Fruit fly (Drosophila melanogaster) whole organism, prepupa: ENCODE measurements around the gene Mgat4a.

ENCODE experiments used
- Blimp-1 ChIP-seq: fragments of 200-800 bp; sonication (Bioruptor generic); optimal IDR thresholded peaks from 3 replicates; lab custom pipeline; 2017; ENCODE audit warnings: missing biosample characterization, missing genetic modification characterization, mild to moderate bottlenecking, moderate library complexity, missing genetic modification reagents
- CG10631 ChIP-seq: fragments of 200-800 bp; sonication (Bioruptor generic); optimal IDR thresholded peaks from 2 replicates; lab custom pipeline; 2016; ENCODE audit warnings: missing biosample characterization, missing genetic modification characterization
- CG10669 ChIP-seq: fragments of 200-800 bp; sonication (Bioruptor generic); optimal IDR thresholded peaks from 3 replicates; lab custom pipeline; 2018; ENCODE audit warnings: missing biosample characterization, mild to moderate bottlenecking, missing genetic modification characterization, moderate library complexity
- CG11294 ChIP-seq: fragments of 200-800 bp; sonication (Bioruptor generic); IDR thresholded peaks from 2 replicates; pipeline ENCODE4 v1.3.6; 2022; ENCODE audit warnings: missing biosample characterization, missing genetic modification characterization
- CG11762 ChIP-seq: fragments of 200-800 bp; sonication (Bioruptor generic); optimal IDR thresholded peaks from 3 replicates; lab custom pipeline; 2016; ENCODE audit warnings: missing biosample characterization, missing genetic modification characterization; ENCODE audit not compliant: insufficient read depth
- CG11902 ChIP-seq: fragments of 200-800 bp; sonication (Bioruptor generic); optimal IDR thresholded peaks from 3 replicates; lab custom pipeline; 2016; ENCODE audit warnings: missing biosample characterization, missing genetic modification characterization
- CG15336 ChIP-seq: fragments of 200-800 bp; sonication (Bioruptor generic); IDR thresholded peaks from 2 replicates; pipeline ENCODE4 v1.3.6; 2022; ENCODE audit warnings: missing biosample characterization, missing genetic modification characterization
- CG1621 ChIP-seq: fragments of 200-800 bp; sonication (Bioruptor generic); optimal IDR thresholded peaks from 3 replicates; lab custom pipeline; 2018; ENCODE audit warnings: missing biosample characterization, mild to moderate bottlenecking, missing genetic modification characterization
- CG3032 ChIP-seq: fragments of 200-800 bp; optimal IDR thresholded peaks from 2 replicates; lab custom pipeline; 2019; ENCODE audit warnings: missing biosample characterization, mild to moderate bottlenecking, missing genetic modification characterization, moderate library complexity
- CG32006 ChIP-seq: fragments of 200-800 bp; sonication (Bioruptor generic); optimal IDR thresholded peaks from 3 replicates; lab custom pipeline; 2017; ENCODE audit warnings: missing biosample characterization, mild to moderate bottlenecking, missing genetic modification characterization
- CG34406 ChIP-seq: fragments of 200-800 bp; sonication (Bioruptor generic); optimal IDR thresholded peaks from 3 replicates; lab custom pipeline; 2016; ENCODE audit warnings: missing biosample characterization, missing genetic modification characterization
- CG3919 ChIP-seq: fragments of 200-800 bp; sonication (Bioruptor generic); optimal IDR thresholded peaks from 3 replicates; lab custom pipeline; 2016; ENCODE audit warnings: missing biosample characterization, missing genetic modification characterization
- CG4318 ChIP-seq: fragments of 200-800 bp; sonication (Bioruptor generic); optimal IDR thresholded peaks from 3 replicates; lab custom pipeline; 2017; ENCODE audit warnings: missing biosample characterization, mild to moderate bottlenecking, missing genetic modification characterization
- CG6163 ChIP-seq: fragments of 200-800 bp; sonication (Bioruptor generic); IDR thresholded peaks from 3 replicates; pipeline ENCODE4 v1.3.6; 2022; ENCODE audit warnings: missing biosample characterization, missing genetic modification characterization
- CG6276 ChIP-seq: fragments of 200-800 bp; sonication (Bioruptor generic); optimal IDR thresholded peaks from 2 replicates; lab custom pipeline; 2017; ENCODE audit warnings: missing biosample characterization, mild to moderate bottlenecking, missing genetic modification characterization
- CG6792 ChIP-seq: fragments of 200-800 bp; sonication (Bioruptor generic); optimal IDR thresholded peaks from 3 replicates; lab custom pipeline; 2016; ENCODE audit warnings: missing biosample characterization, missing genetic modification characterization
- CG6808 ChIP-seq: fragments of 200-800 bp; sonication (Bioruptor generic); optimal IDR thresholded peaks from 3 replicates; lab custom pipeline; 2017; ENCODE audit warnings: missing biosample characterization, missing genetic modification characterization, mild to moderate bottlenecking, moderate library complexity, missing genetic modification reagents
- CG6854 ChIP-seq: fragments of 200-800 bp; sonication (Bioruptor generic); optimal IDR thresholded peaks from 2 replicates; lab custom pipeline; 2017; ENCODE audit warnings: missing biosample characterization, mild to moderate bottlenecking, missing genetic modification characterization
- CG7368 ChIP-seq: fragments of 200-800 bp; sonication (Bioruptor generic); optimal IDR thresholded peaks from 3 replicates; lab custom pipeline; 2016; ENCODE audit warnings: missing biosample characterization, missing genetic modification characterization
- CG8632 ChIP-seq: fragments of 200-800 bp; sonication (Bioruptor generic); optimal IDR thresholded peaks from 3 replicates; lab custom pipeline; 2016; ENCODE audit warnings: missing biosample characterization, missing genetic modification characterization
- CG9139 ChIP-seq: fragments of 200-800 bp; sonication (Bioruptor generic); optimal IDR thresholded peaks from 3 replicates; lab custom pipeline; 2017; ENCODE audit warnings: missing biosample characterization, mild to moderate bottlenecking, missing genetic modification characterization
- Eip78C ChIP-seq: fragments of 200-800 bp; sonication (Bioruptor generic); peaks from one replicate; lab custom pipeline; 2016; ENCODE audit warnings: missing biosample characterization, missing genetic modification characterization
- Eip93F ChIP-seq: fragments of 200-800 bp; sonication (Bioruptor generic); optimal IDR thresholded peaks from 2 replicates; lab custom pipeline; 2016; ENCODE audit warnings: missing biosample characterization, mild to moderate bottlenecking, missing genetic modification characterization
- Gug ChIP-seq: fragments of 200-800 bp; sonication (Bioruptor generic); IDR thresholded peaks from 2 replicates; pipeline ENCODE4 v1.3.6; 2022; ENCODE audit warnings: missing biosample characterization, missing genetic modification characterization
- Hr39 ChIP-seq: fragments of 200-800 bp; sonication (Bioruptor generic); optimal IDR thresholded peaks from 2 replicates; lab custom pipeline; 2016; ENCODE audit warnings: missing biosample characterization, missing genetic modification characterization
- Hr4 ChIP-seq: fragments of 200-800 bp; sonication (Bioruptor generic); optimal IDR thresholded peaks from 3 replicates; lab custom pipeline; 2016; ENCODE audit warnings: missing biosample characterization, missing genetic modification characterization
- Lpt ChIP-seq: fragments of 200-800 bp; sonication (Bioruptor generic); optimal IDR thresholded peaks from 3 replicates; lab custom pipeline; 2016; ENCODE audit warnings: missing biosample characterization, missing genetic modification characterization
- Met ChIP-seq: fragments of 200-800 bp; sonication (Bioruptor generic); optimal IDR thresholded peaks from 3 replicates; lab custom pipeline; 2016; ENCODE audit warnings: missing biosample characterization, missing genetic modification characterization
- OdsH ChIP-seq: fragments of 200-800 bp; sonication (Bioruptor generic); optimal IDR thresholded peaks from 3 replicates; lab custom pipeline; 2016; ENCODE audit warnings: missing biosample characterization, missing genetic modification characterization
- Sox102F ChIP-seq: fragments of 200-800 bp; sonication (Bioruptor generic); optimal IDR thresholded peaks from 2 replicates; lab custom pipeline; 2016; ENCODE audit warnings: missing biosample characterization, mild to moderate bottlenecking, missing genetic modification characterization
- Sox14 ChIP-seq: fragments of 200-800 bp; sonication (Bioruptor generic); optimal IDR thresholded peaks from 3 replicates; lab custom pipeline; 2016; ENCODE audit warnings: missing biosample characterization, missing genetic modification characterization
- Sox15 ChIP-seq: fragments of 200-800 bp; sonication (Bioruptor generic); optimal IDR thresholded peaks from 3 replicates; lab custom pipeline; 2016; ENCODE audit warnings: missing biosample characterization, missing genetic modification characterization
- acj6 ChIP-seq: fragments of 200-800 bp; sonication (Bioruptor generic); optimal IDR thresholded peaks from 3 replicates; lab custom pipeline; 2016; ENCODE audit warnings: missing biosample characterization, missing genetic modification characterization
- cyc ChIP-seq: fragments of 200-800 bp; sonication (Bioruptor generic); optimal IDR thresholded peaks from 3 replicates; lab custom pipeline; 2016; ENCODE audit warnings: missing biosample characterization, missing genetic modification characterization
- dsx ChIP-seq: fragments of 200-800 bp; optimal IDR thresholded peaks from 3 replicates; lab custom pipeline; 2019; ENCODE audit warnings: missing biosample characterization, mild to moderate bottlenecking, missing genetic modification characterization, moderate library complexity; ENCODE audit not compliant: poor library complexity, severe bottlenecking
- eg ChIP-seq: fragments of 200-800 bp; sonication (Bioruptor generic); IDR thresholded peaks from 3 replicates; pipeline ENCODE4 v1.3.6; 2022; ENCODE audit warnings: missing biosample characterization, missing genetic modification characterization
- esn ChIP-seq: fragments of 200-800 bp; sonication (Bioruptor generic); optimal IDR thresholded peaks from 2 replicates; lab custom pipeline; 2016; ENCODE audit warnings: missing biosample characterization, mild to moderate bottlenecking, missing genetic modification characterization, moderate library complexity
- fd59A ChIP-seq: fragments of 200-800 bp; sonication (Bioruptor generic); optimal IDR thresholded peaks from 2 replicates; lab custom pipeline; 2017; ENCODE audit warnings: missing biosample characterization, mild to moderate bottlenecking, missing genetic modification characterization, missing genetic modification reagents
- fd85E ChIP-seq: fragments of 200-800 bp; sonication (Bioruptor generic); optimal IDR thresholded peaks from 3 replicates; lab custom pipeline; 2016; ENCODE audit warnings: missing biosample characterization, missing genetic modification characterization
- net ChIP-seq: fragments of 200-800 bp; sonication (Bioruptor generic); optimal IDR thresholded peaks from 3 replicates; lab custom pipeline; 2016; ENCODE audit warnings: missing biosample characterization, missing genetic modification characterization
- salr ChIP-seq, 2 experiments: fragments of 200-800 bp; sonication (Bioruptor generic); optimal IDR thresholded peaks; 3 replicates each; lab custom pipeline; 2016 to 2018; ENCODE audit warnings: missing biosample characterization in 2 of 2, missing genetic modification characterization in 2 of 2, mild to moderate bottlenecking in 1 of 2
- spab ChIP-seq: fragments of 200-800 bp; sonication (Bioruptor generic); optimal IDR thresholded peaks from 2 replicates; lab custom pipeline; 2017; ENCODE audit warnings: missing biosample characterization, mild to moderate bottlenecking, missing genetic modification characterization, missing genetic modification reagents
- ss ChIP-seq, 2 experiments: fragments of 200-800 bp; sonication (Bioruptor generic); optimal IDR thresholded peaks; 2 replicates in 1 of 2; 3 replicates in 1 of 2; lab custom pipeline; 2017 to 2018; ENCODE audit warnings: mild to moderate bottlenecking in 2 of 2, missing biosample characterization in 2 of 2, missing genetic modification characterization in 2 of 2, moderate library complexity in 1 of 2
- svp ChIP-seq: fragments of 200-800 bp; sonication (Bioruptor generic); peaks from one replicate; lab custom pipeline; 2016; ENCODE audit warnings: missing biosample characterization, missing genetic modification characterization
- topi ChIP-seq: fragments of 200-800 bp; sonication (Bioruptor generic); optimal IDR thresholded peaks from 3 replicates; lab custom pipeline; 2016; ENCODE audit warnings: missing biosample characterization, missing genetic modification characterization
- vri ChIP-seq: fragments of 200-800 bp; sonication (Bioruptor generic); optimal IDR thresholded peaks from 3 replicates; lab custom pipeline; 2016; ENCODE audit warnings: missing biosample characterization, mild to moderate bottlenecking, missing genetic modification characterization

Mgat4a gene

DNA sequence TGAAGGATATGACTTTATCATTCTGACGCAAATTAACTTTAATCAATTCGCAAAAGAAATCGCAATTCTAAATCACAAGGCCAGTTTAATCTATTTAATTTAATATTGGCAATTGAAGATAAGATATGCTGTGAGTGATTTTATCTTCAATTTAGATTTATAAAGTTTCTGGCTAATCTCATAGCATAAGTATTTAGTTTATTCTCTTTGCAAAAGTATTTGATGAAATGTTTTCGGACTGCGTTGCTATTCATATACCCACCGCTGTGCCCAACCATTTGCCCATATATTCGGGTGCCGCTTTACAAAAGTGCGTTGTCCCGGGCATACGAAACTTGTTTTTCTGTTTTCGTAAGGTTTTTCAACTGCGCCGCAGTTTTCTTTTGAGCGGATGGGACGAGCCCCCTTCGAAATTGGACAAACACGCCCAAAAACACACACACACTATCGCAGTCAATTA, 23.2 kb downstream of the Mgat4a start (continued):
- peak; percentile 41 for TF ChIP-seq CG9139 (GFP tag; lab: Kevin White, UChicago)
- peak; percentile 69 for TF ChIP-seq CG1621 (tag; lab: Kevin White, UChicago)
- peak; percentile 84 for TF ChIP-seq svp (GFP tag; lab: Kevin White, UChicago)
- TF ChIP-seq esn (GFP tag; lab: Kevin White, UChicago): peak; percentile 84
- peak; percentile 78 for TF ChIP-seq CG3919 (GFP tag; lab: Kevin White, UChicago)
- TF ChIP-seq Lpt (GFP tag; lab: Kevin White, UChicago): peak; percentile 61
- TF ChIP-seq eg (GFP tag; lab: Robert Waterston, UW): peak; percentile 83
- TF ChIP-seq Sox14 (GFP tag; lab: Kevin White, UChicago): peak; percentile 79
- peak; percentile 11 for TF ChIP-seq CG6854 (GFP tag; lab: Kevin White, UChicago)
- TF ChIP-seq CG7368 (GFP tag; lab: Kevin White, UChicago): peak; percentile 71
- TF ChIP-seq CG34406 (GFP tag; lab: Kevin White, UChicago): peak; percentile 80
- peak; percentile 92 for TF ChIP-seq CG32006 (GFP tag; lab: Kevin White, UChicago)
- TF ChIP-seq OdsH (GFP tag; lab: Kevin White, UChicago): peak; percentile 87
- peak; percentile 62; the same call in 1 of the 2 replicates for TF ChIP-seq CG11294 (GFP tag; lab: Robert Waterston, UW)
- TF ChIP-seq Sox102F (GFP tag; lab: Kevin White, UChicago): peak; percentile 78
- TF ChIP-seq Hr4 (GFP tag; lab: Kevin White, UChicago): peak; percentile 91
- peak; percentile 72 for TF ChIP-seq spab (GFP tag; lab: Kevin White, UChicago)

DNA sequence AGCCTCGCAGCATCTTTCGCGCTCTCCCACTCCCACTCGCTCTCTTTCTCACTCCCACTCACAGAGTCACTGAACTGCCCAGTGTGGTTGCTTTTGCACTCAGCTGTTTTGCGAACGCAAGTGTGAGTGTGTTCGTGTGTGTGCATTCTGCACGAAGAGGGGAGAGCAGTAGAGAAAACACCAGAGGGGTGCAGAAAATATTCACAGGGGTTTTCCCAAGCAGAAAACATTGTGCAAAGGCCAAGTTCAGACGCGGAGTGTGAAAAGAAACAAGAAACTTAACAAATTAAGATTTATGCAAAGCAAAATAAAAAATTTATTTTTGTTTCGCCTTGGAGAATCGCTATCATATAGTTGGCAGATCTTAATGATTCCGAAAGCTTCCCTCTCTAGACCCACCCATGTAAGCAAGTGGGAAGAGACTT, 23.7 kb downstream of the Mgat4a start:
- peak; percentile 63 for TF ChIP-seq Met (GFP tag; lab: Kevin White, UChicago)
- peak; percentile 75 for TF ChIP-seq CG3032 (tag; lab: Kevin White, UChicago)
- peak; percentile 62 for TF ChIP-seq dsx (GFP tag; lab: Kevin White, UChicago)
- peak; percentile 78 for TF ChIP-seq Sox15 (GFP tag; lab: Kevin White, UChicago)
- peak; percentile 26 to 84 for TF ChIP-seq salr (GFP tag; optimal IDR thresholded peaks at IDR 0.05; lab: Kevin White, UChicago)
- TF ChIP-seq CG10631 (GFP tag; lab: Kevin White, UChicago): peak; percentile 79
- TF ChIP-seq CG8632 (GFP tag; lab: Kevin White, UChicago): peak; percentile 65
- peak; percentile 77 for TF ChIP-seq eg (GFP tag; lab: Robert Waterston, UW)
- peak; percentile 56 for TF ChIP-seq spab (GFP tag; lab: Kevin White, UChicago)
- TF ChIP-seq CG15336: peak; percentile 87
- peak; percentile 45 for TF ChIP-seq CG9139 (GFP tag; lab: Kevin White, UChicago)
- TF ChIP-seq CG11762 (GFP tag; lab: Kevin White, UChicago): peak; percentile 66
- TF ChIP-seq topi (GFP tag; lab: Kevin White, UChicago): peak; percentile 66
- TF ChIP-seq Eip78C (GFP tag; lab: Kevin White, UChicago): peak; percentile 96
- TF ChIP-seq CG6792 (GFP tag; lab: Kevin White, UChicago): peak; percentile 63
- TF ChIP-seq Lpt (GFP tag; lab: Kevin White, UChicago): peak; percentile 81
- TF ChIP-seq CG7368 (GFP tag; lab: Kevin White, UChicago): peak; percentile 69
- TF ChIP-seq cyc (GFP tag; lab: Kevin White, UChicago): peak; percentile 81
- peak; percentile 37 for TF ChIP-seq Blimp-1 (GFP tag; lab: Kevin White, UChicago)
- peak; percentile 62 for TF ChIP-seq CG6808 (GFP tag; lab: Kevin White, UChicago)
- peak; percentile 84 for TF ChIP-seq Hr39
- TF ChIP-seq net (GFP tag; lab: Kevin White, UChicago): peak; percentile 84
- peak; percentile 41 for TF ChIP-seq fd59A (GFP tag; lab: Kevin White, UChicago)
- peak; percentile 45 for TF ChIP-seq vri (GFP tag; lab: Kevin White, UChicago)
- TF ChIP-seq CG4318 (GFP tag; lab: Kevin White, UChicago): peak; percentile 86
- peak; percentile 31 for TF ChIP-seq Eip93F (GFP tag; lab: Kevin White, UChicago)
- peak; percentile 93 for TF ChIP-seq Hr4 (GFP tag; lab: Kevin White, UChicago)
- peak; percentile 82 for TF ChIP-seq CG6276
- TF ChIP-seq ss (GFP tag; optimal IDR thresholded peaks at IDR 0.05; lab: Kevin White, UChicago): peak; percentile 50 to 59
- peak; percentile 78 for TF ChIP-seq acj6 (GFP tag; lab: Kevin White, UChicago)
- TF ChIP-seq Gug: peak; percentile 75
- peak; percentile 82 for TF ChIP-seq CG3919 (GFP tag; lab: Kevin White, UChicago)
- TF ChIP-seq CG6854 (GFP tag; lab: Kevin White, UChicago): no peak
- TF ChIP-seq OdsH (GFP tag; lab: Kevin White, UChicago): peak; percentile 82
- peak; percentile 68; the same call in 1 of the 2 replicates for TF ChIP-seq CG11294 (GFP tag; lab: Robert Waterston, UW)
- TF ChIP-seq CG6163: peak; percentile 83
- TF ChIP-seq CG10669 (GFP tag; lab: Kevin White, UChicago): peak; percentile 82
- TF ChIP-seq CG1621 (tag; lab: Kevin White, UChicago): peak; percentile 28
- peak; percentile 80 for TF ChIP-seq CG11902 (GFP tag; lab: Kevin White, UChicago)
- peak; percentile 86 for TF ChIP-seq Sox14 (GFP tag; lab: Kevin White, UChicago)
- no peak for TF ChIP-seq fd85E (GFP tag; lab: Kevin White, UChicago)
- peak; percentile 53 for TF ChIP-seq Sox102F (GFP tag; lab: Kevin White, UChicago)
